Worm (Caenorhabditis elegans): ENCODE results near the gene Y43F4A.4.

DNA sequence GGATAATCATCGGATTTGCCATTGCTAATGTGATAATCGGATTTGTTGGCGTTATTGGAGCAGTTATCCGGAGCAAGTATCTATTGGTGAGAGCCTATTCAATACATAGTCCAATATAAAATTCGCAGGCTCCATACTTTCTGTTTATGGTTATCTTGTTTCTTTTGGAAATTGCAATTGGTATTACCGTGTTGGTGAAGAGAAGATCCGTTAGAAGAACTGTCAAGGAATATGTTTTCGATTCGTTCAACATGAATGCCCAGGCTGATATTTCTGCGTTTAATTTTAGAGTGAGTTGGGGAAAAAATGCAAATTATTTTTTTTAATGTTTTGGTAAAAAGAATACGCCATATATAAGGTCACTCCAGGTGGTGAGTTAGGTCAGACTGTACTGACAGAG is 32.3 kb upstream of the Y43F4A.4 start:
- TF ChIP-seq nhr-237 (tag; optimal IDR thresholded peaks at IDR 0.05) (no peak), unc-62 (GFP tag; optimal IDR thresholded peaks at IDR 0.05) (no peak), elt-3 (tag; optimal IDR thresholded peaks at IDR 0.05) (no peak), mab-5 (tag; optimal IDR thresholded peaks at IDR 0.05) (no peak), nhr-28 (tag; optimal IDR thresholded peaks at IDR 0.05) (no peak)

Measured in whole organism, mixed stage, embryonic.